Worm (Caenorhabditis elegans): Measurements from ENCODE around the gene unc-69.

Gene unc-69

ce11 chrIII:10357598-10358186, 39.0 kb downstream of the unc-69 start, which contains the start of gene umps-1 (continued):
- TF ChIP-seq ZK337.2 (GFP tag; IDR thresholded peaks at IDR 0.05) (no peak), mes-2 (tag; optimal IDR thresholded peaks at IDR 0.05; ENCODE audit: poor library complexity, severe bottlenecking) (peak; percentile 84), F37D6.2 (tag; optimal IDR thresholded peaks at IDR 0.05) (no peak), nhr-25 (tag; optimal IDR thresholded peaks at IDR 0.05; ENCODE audit: borderline replicate concordance, insufficient read depth) (peak; percentile 51), aha-1 (tag) (peak; percentile 52), nhr-77 (tag; optimal IDR thresholded peaks at IDR 0.05) (peak; percentile 40), nhr-11 (tag; optimal IDR thresholded peaks at IDR 0.05) (peak; percentile 30), nhr-76 (tag; optimal IDR thresholded peaks at IDR 0.05) (no peak), dve-1 (tag; optimal IDR thresholded peaks at IDR 0.05; ENCODE audit: insufficient read depth) (peak; percentile 60)

- TF ChIP-seq ZK546.5 (tag; optimal IDR thresholded peaks at IDR 0.05), result no peak
- no peak for TF ChIP-seq ztf-11 (tag; optimal IDR thresholded peaks at IDR 0.05)
- no peak for TF ChIP-seq duxl-1 (tag; optimal IDR thresholded peaks at IDR 0.05; ENCODE audit: poor library complexity)
- no peak for TF ChIP-seq jun-1 (tag; optimal IDR thresholded peaks at IDR 0.05)
- peak; percentile 86 for TF ChIP-seq ces-1 (GFP tag; optimal IDR thresholded peaks at IDR 0.05)
- TF ChIP-seq ctbp-1 (GFP tag; IDR thresholded peaks at IDR 0.05), result 0 out of 2 replicates have a peak, but pooled peaks have one; percentile 55
- TF ChIP-seq daf-19 (GFP tag; conservative IDR thresholded peaks at IDR 0.05), result no peak
- TF ChIP-seq F44E2.7 (GFP tag; IDR thresholded peaks at IDR 0.05), result no peak
- TF ChIP-seq aha-1 (tag), result peak; percentile 14
- TF ChIP-seq fkh-10 (GFP tag; optimal IDR thresholded peaks at IDR 0.05), result peak; percentile 62
- TF ChIP-seq lsy-2 (tag; optimal IDR thresholded peaks at IDR 0.05), result peak in 1 of 2 experiments; percentile 46
- no peak for TF ChIP-seq zfp-2 (tag; optimal IDR thresholded peaks at IDR 0.05)
- no peak for TF ChIP-seq aly-2 (tag; optimal IDR thresholded peaks at IDR 0.05)
- TF ChIP-seq hif-1 (tag; optimal IDR thresholded peaks at IDR 0.05), result no peak
- no peak for TF ChIP-seq php-3 (GFP tag; IDR thresholded peaks at IDR 0.05)
- TF ChIP-seq nhr-42 (GFP tag; IDR thresholded peaks at IDR 0.05), result no peak
These were observed 40.0 kb downstream of the unc-69 start for ce11 chrIII:10358751-10359150.

- TF ChIP-seq aha-1 (tag) (peak; percentile 93), egl-43 (GFP tag; IDR thresholded peaks at IDR 0.05) (no peak), madf-9 (GFP tag; conservative IDR thresholded peaks at IDR 0.05) (no peak)
These were observed 41.2 kb downstream of the unc-69 start for ce11 chrIII:10359916-10360315.

ce11 chrIII:10361456-10361855, 42.7 kb downstream of the unc-69 start:
- TF ChIP-seq daf-8 (GFP tag; IDR thresholded peaks at IDR 0.05) (no peak), lin-38 (GFP tag; IDR thresholded peaks at IDR 0.05) (no peak), ztf-7 (tag; optimal IDR thresholded peaks at IDR 0.05) (no peak), lin-1 (GFP tag; IDR thresholded peaks at IDR 0.05) (no peak), spr-1 (tag; optimal IDR thresholded peaks at IDR 0.05) (no peak), php-3 (GFP tag; IDR thresholded peaks at IDR 0.05) (no peak), zfp-3 (GFP tag; conservative IDR thresholded peaks at IDR 0.05) (no peak), dmd-8 (GFP tag; IDR thresholded peaks at IDR 0.05) (no peak), ZK337.2 (GFP tag; IDR thresholded peaks at IDR 0.05) (no peak), arid-1 (GFP tag; conservative IDR thresholded peaks at IDR 0.05) (no peak), hmg-1.1 (GFP tag; IDR thresholded peaks at IDR 0.05) (no peak), dmd-9 (GFP tag; IDR thresholded peaks at IDR 0.05) (no peak), F10B5.3 (tag; optimal IDR thresholded peaks at IDR 0.05) (no peak), F26F4.8 (GFP tag; conservative IDR thresholded peaks at IDR 0.05) (no peak), dpl-1 (GFP tag; optimal IDR thresholded peaks at IDR 0.05) (no peak), nhr-76 (tag; optimal IDR thresholded peaks at IDR 0.05) (no peak)
